Fruit fly (Drosophila melanogaster) whole organism, pupa: ENCODE results near the gene ftz.

Experiments used
- CG10348 ChIP-seq: fragments of 200-800 bp; sonication (Bioruptor generic); IDR thresholded peaks from 2 replicates; pipeline ENCODE4 v1.3.6; 2022; ENCODE audit warnings: missing biosample characterization, missing genetic modification characterization
- CG12605 ChIP-seq: fragments of 200-800 bp; sonication (Bioruptor generic); IDR thresholded peaks from 2 replicates; pipeline ENCODE4 v1.3.6; 2022; ENCODE audit warnings: missing biosample characterization, missing genetic modification characterization
- CG13204 ChIP-seq: fragments of 200-800 bp; sonication (Bioruptor generic); optimal IDR thresholded peaks from 2 replicates; lab custom pipeline; 2018; ENCODE audit warnings: missing biosample characterization, mild to moderate bottlenecking, missing genetic modification characterization, moderate library complexity
- CG14655 ChIP-seq: fragments of 200-800 bp; sonication (Bioruptor generic); optimal IDR thresholded peaks from 3 replicates; lab custom pipeline; 2017; ENCODE audit warnings: mild to moderate bottlenecking, missing biosample characterization, missing genetic modification reagents, missing genetic modification characterization
- CG15710 ChIP-seq: fragments of 200-800 bp; sonication (Bioruptor generic); optimal IDR thresholded peaks from 2 replicates; lab custom pipeline; 2018; ENCODE audit warnings: missing biosample characterization, mild to moderate bottlenecking, missing genetic modification characterization, moderate library complexity
- CG17806 ChIP-seq: fragments of 200-800 bp; sonication (Bioruptor generic); optimal IDR thresholded peaks from 2 replicates; lab custom pipeline; 2018; ENCODE audit warnings: missing biosample characterization, mild to moderate bottlenecking, missing genetic modification characterization, moderate library complexity
- CG32121 ChIP-seq: fragments of 200-800 bp; sonication (Bioruptor generic); IDR thresholded peaks from 2 replicates; pipeline ENCODE4 v1.3.6; 2022; ENCODE audit warnings: missing biosample characterization, missing genetic modification characterization
- CG34367 ChIP-seq: fragments of 200-800 bp; sonication (Bioruptor generic); optimal IDR thresholded peaks from 2 replicates; lab custom pipeline; 2018; ENCODE audit warnings: missing biosample characterization, mild to moderate bottlenecking, missing genetic modification characterization
- CG4496 ChIP-seq: fragments of 200-800 bp; sonication (Bioruptor generic); IDR thresholded peaks from 3 replicates; pipeline ENCODE4 v1.3.6; 2022; ENCODE audit warnings: missing biosample characterization, missing genetic modification characterization
- CG8159 ChIP-seq: fragments of 200-800 bp; sonication (Bioruptor generic); optimal IDR thresholded peaks from 3 replicates; lab custom pipeline; 2018; ENCODE audit warnings: missing biosample characterization, mild to moderate bottlenecking, missing genetic modification characterization, moderate library complexity
- CG8301 ChIP-seq: fragments of 200-800 bp; sonication (Bioruptor generic); optimal IDR thresholded peaks from 2 replicates; lab custom pipeline; 2018; ENCODE audit warnings: missing biosample characterization, mild to moderate bottlenecking, missing genetic modification characterization
- CG9948 ChIP-seq: fragments of 200-800 bp; sonication (Bioruptor generic); optimal IDR thresholded peaks from 2 replicates; lab custom pipeline; 2018; ENCODE audit warnings: missing biosample characterization, mild to moderate bottlenecking, missing genetic modification characterization, moderate library complexity
- D1 ChIP-seq: fragments of 200-800 bp; sonication (Bioruptor generic); optimal IDR thresholded peaks from 2 replicates; lab custom pipeline; 2018; ENCODE audit warnings: missing biosample characterization, mild to moderate bottlenecking, missing genetic modification characterization, moderate library complexity
- EcR ChIP-seq: fragments of 200-800 bp; sonication (Bioruptor generic); optimal IDR thresholded peaks from 3 replicates; lab custom pipeline; 2019; ENCODE audit warnings: missing biosample characterization, missing genetic modification characterization, mild to moderate bottlenecking, moderate library complexity, missing genetic modification reagents
- Ets98B ChIP-seq: fragments of 200-800 bp; sonication (Bioruptor generic); IDR thresholded peaks from 2 replicates; pipeline ENCODE4 v1.3.6; 2022; ENCODE audit warnings: missing biosample characterization, missing genetic modification characterization
- Pif1A ChIP-seq: fragments of 200-800 bp; sonication (Bioruptor generic); optimal IDR thresholded peaks from 3 replicates; lab custom pipeline; 2016; ENCODE audit warnings: missing biosample characterization, missing genetic modification characterization
- Pif1B ChIP-seq: fragments of 200-800 bp; sonication (Bioruptor generic); optimal IDR thresholded peaks from 3 replicates; lab custom pipeline; 2016; ENCODE audit warnings: missing biosample characterization, missing genetic modification characterization
- Snoo ChIP-seq: fragments of 200-800 bp; sonication (Bioruptor generic); optimal IDR thresholded peaks from 3 replicates; lab custom pipeline; 2017; ENCODE audit warnings: missing biosample characterization, mild to moderate bottlenecking, missing genetic modification characterization, inconsistent platforms
- fd96Ca ChIP-seq: fragments of 200-800 bp; sonication (Bioruptor generic); IDR thresholded peaks from 3 replicates; pipeline ENCODE4 v1.3.6; 2022; ENCODE audit warnings: missing biosample characterization, missing genetic modification characterization
- gl ChIP-seq: fragments of 200-800 bp; sonication (Bioruptor generic); optimal IDR thresholded peaks from 2 replicates; lab custom pipeline; 2018; ENCODE audit warnings: missing biosample characterization, mild to moderate bottlenecking, missing genetic modification characterization
- rn ChIP-seq: fragments of 200-800 bp; sonication (Bioruptor generic); IDR thresholded peaks from 2 replicates; pipeline ENCODE4 v1.3.6; 2022; ENCODE audit warnings: missing biosample characterization, missing genetic modification characterization

ftz gene

DNA sequence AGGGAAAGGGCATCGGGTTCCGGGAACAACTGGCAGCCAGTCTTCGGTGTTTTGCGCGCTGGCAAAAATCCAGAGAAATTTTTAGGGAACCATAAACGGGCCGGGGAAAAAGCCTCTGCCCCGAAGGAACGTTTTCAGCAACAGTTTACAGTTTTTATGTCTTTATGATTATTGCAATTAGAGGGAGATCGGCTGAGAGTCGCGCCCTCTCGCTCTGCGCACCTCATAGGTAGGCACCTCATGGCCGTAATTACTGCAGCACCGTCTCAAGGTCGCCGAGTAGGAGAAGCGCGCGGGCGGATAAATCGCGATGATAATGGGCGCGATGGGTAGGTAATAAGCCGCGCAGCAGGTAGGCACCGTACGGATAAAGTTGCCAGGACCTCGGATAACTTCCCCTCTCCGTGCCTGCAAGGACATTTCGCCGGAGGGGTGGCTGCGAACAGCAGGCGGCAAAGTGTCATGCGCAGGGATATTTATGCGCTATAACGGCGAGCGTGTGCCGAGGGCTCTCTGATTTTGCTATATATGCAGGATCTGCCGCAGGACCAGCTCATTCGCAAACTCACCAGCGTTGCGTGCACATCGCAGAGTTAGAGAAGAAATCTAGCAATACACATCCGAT, at the start of gene ftz:
Gene ftz (plus strand): TSS at position 556 of the 625 bp plus-strand sequence.
- no peak for TF ChIP-seq gl (tag; lab: Kevin White, UChicago)
- no peak for TF ChIP-seq CG8301
- TF ChIP-seq CG15710 (tag; lab: Kevin White, UChicago) = no peak
- TF ChIP-seq fd96Ca (GFP tag; lab: Robert Waterston, UW) = no peak
- no peak for TF ChIP-seq CG13204 (GFP tag; lab: Kevin White, UChicago)
- no peak for TF ChIP-seq CG32121 (GFP tag; lab: Robert Waterston, UW)
- TF ChIP-seq CG10348 = no peak
- TF ChIP-seq CG17806 (tag; lab: Kevin White, UChicago) = no peak
- TF ChIP-seq CG4496 (GFP tag; lab: Robert Waterston, UW) = no peak
- TF ChIP-seq CG12605 (GFP tag; lab: Robert Waterston, UW) = no peak
- TF ChIP-seq CG14655 = no peak
- TF ChIP-seq Pif1B (GFP tag; lab: Kevin White, UChicago) = no peak
- TF ChIP-seq CG34367 (tag; lab: Kevin White, UChicago) = no peak
- TF ChIP-seq D1 (tag; lab: Kevin White, UChicago) = no peak
- no peak for TF ChIP-seq Snoo (tag; lab: Kevin White, UChicago)
- no peak for TF ChIP-seq rn

dm6 chr3R:6814875-6815750, 49.0 kb upstream of the ftz start:
- TF ChIP-seq CG8159 (tag; lab: Kevin White, UChicago) (peak; percentile 29), Snoo (tag; lab: Kevin White, UChicago) (no peak), CG17806 (tag; lab: Kevin White, UChicago) (peak; percentile 12)

dm6 chr3R:6815751-6816039, 48.4 kb upstream of the ftz start:
- no peak for TF ChIP-seq fd96Ca (GFP tag; lab: Robert Waterston, UW)
- TF ChIP-seq CG8301 = no peak
- no peak for TF ChIP-seq gl (tag; lab: Kevin White, UChicago)
- no peak for TF ChIP-seq rn
- no peak for TF ChIP-seq D1 (tag; lab: Kevin White, UChicago)
- TF ChIP-seq CG9948 (tag; lab: Kevin White, UChicago) = no peak
- TF ChIP-seq EcR = no peak
- no peak for TF ChIP-seq CG34367 (tag; lab: Kevin White, UChicago)
- TF ChIP-seq Pif1B (GFP tag; lab: Kevin White, UChicago) = no peak
- no peak for TF ChIP-seq CG10348
- no peak for TF ChIP-seq CG14655
- no peak for TF ChIP-seq Ets98B (GFP tag; lab: Robert Waterston, UW)
- no peak for TF ChIP-seq CG32121 (GFP tag; lab: Robert Waterston, UW)
- no peak for TF ChIP-seq CG12605 (GFP tag; lab: Robert Waterston, UW)
- TF ChIP-seq, all 21 proteins: peak for 0

dm6 chr3R:6816272-6816980, 47.7 kb upstream of the ftz start:
- TF ChIP-seq CG8159 (tag; lab: Kevin White, UChicago) = peak; percentile 23
- no peak for TF ChIP-seq CG12605 (GFP tag; lab: Robert Waterston, UW)
- TF ChIP-seq CG17806 (tag; lab: Kevin White, UChicago) = peak; percentile 1
- peak; percentile 26 for TF ChIP-seq CG9948 (tag; lab: Kevin White, UChicago)
- TF ChIP-seq CG32121 (GFP tag; lab: Robert Waterston, UW) = no peak
- peak; percentile 62 for TF ChIP-seq EcR
- peak; percentile 97 for TF ChIP-seq CG13204 (GFP tag; lab: Kevin White, UChicago)

- TF ChIP-seq CG15710 (tag; lab: Kevin White, UChicago) (no peak), D1 (tag; lab: Kevin White, UChicago) (no peak), CG12605 (GFP tag; lab: Robert Waterston, UW) (no peak), CG8159 (tag; lab: Kevin White, UChicago) (no peak), fd96Ca (GFP tag; lab: Robert Waterston, UW) (no peak), CG8301 (no peak), Snoo (tag; lab: Kevin White, UChicago) (no peak), gl (tag; lab: Kevin White, UChicago) (no peak), CG4496 (GFP tag; lab: Robert Waterston, UW) (no peak), CG13204 (GFP tag; lab: Kevin White, UChicago) (no peak), CG9948 (tag; lab: Kevin White, UChicago) (no peak), CG32121 (GFP tag; lab: Robert Waterston, UW) (no peak), Pif1A (GFP tag; lab: Kevin White, UChicago) (no peak), EcR (no peak)
- TF ChIP-seq, all 21 proteins: peak for 0
Observed at dm6 chr3R:6817200-6817599, 46.9 kb upstream of the ftz start.
